Worm (Caenorhabditis elegans): ENCODE data around the gene F32H5.1.

Gene F32H5.1

DNA sequence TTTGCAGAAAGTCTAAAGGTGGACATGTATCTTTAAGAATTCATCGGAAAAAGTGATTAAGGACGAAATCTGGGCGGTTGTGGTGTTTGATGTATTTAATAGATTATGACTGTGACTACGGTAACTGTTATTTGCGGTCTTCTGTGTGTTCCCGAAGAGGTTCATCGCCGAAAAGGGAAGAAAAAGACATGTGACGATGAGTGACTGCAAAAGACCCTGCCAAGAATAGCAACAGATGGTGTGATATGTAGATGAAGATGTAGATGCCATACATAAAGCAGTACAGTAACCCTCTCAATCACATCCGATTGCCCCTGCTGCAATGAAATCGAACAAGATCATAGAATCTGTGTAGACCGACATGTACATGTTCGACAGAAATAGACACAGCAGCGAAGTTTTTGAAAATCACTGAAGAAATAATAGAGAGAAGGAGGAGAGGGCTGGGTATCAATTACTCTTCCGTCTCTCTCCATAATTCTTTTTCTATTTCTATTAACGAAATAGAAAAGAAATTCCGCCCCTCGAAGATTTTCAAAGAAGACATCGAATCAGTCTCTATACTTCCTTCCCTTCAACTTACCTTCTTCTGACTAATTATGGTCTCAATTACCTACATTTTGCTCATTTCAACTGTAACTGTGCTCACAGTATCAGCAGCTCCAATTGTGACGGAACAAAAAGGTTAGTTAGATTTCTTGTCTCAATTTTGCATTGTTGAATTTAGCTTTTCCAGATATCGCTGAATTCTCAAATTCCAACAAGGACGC is 1.2 kb upstream of the F32H5.1 start, which contains the start of gene F32H5.3:
TSS of gene F32H5.3 (plus strand) at position 513 of the 770 bp plus-strand sequence.
- no peak for TF ChIP-seq ets-4 (GFP tag; optimal IDR thresholded peaks at IDR 0.05)
- no peak for TF ChIP-seq F39B2.1 (GFP tag; IDR thresholded peaks at IDR 0.05)
- no peak for TF ChIP-seq ama-1 (optimal IDR thresholded peaks at IDR 0.05)
- no peak for TF ChIP-seq ama-1 (GFP tag; optimal IDR thresholded peaks at IDR 0.05)
- TF ChIP-seq let-526 (GFP tag; IDR thresholded peaks at IDR 0.05) = no peak
- no peak for TF ChIP-seq nfya-1 (tag; optimal IDR thresholded peaks at IDR 0.05; ENCODE audit: borderline replicate concordance, insufficient read depth)

DNA sequence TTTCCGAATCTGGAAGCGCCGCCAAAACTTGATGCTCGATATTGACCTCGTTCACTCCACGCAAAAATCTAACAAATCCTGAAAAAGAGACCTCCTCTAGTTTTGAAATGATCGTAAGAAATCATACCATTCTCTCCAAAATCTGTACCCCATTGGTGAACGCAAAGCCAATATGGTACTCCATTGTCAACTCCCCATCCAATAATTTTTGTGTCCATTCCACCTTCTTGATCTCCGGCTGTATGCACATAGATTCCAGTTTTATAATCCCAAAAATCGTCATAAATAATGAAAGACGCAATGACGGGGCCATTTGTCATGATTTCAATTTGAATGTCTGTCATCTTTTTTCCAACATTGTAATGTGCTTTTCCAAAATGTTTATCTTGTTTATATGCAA is 1.6 kb downstream of the F32H5.1 start:
- TF ChIP-seq rec-8 (tag; optimal IDR thresholded peaks at IDR 0.05) (no peak), F37B4.10 (GFP tag; IDR thresholded peaks at IDR 0.05) (no peak), snpc-4 (GFP tag; optimal IDR thresholded peaks at IDR 0.05) (no peak), snpc-4 (tag; optimal IDR thresholded peaks at IDR 0.05) (no peak), madf-6 (GFP tag; IDR thresholded peaks at IDR 0.05) (no peak), F57C9.4 (tag; optimal IDR thresholded peaks at IDR 0.05) (no peak), him-1 (tag; optimal IDR thresholded peaks at IDR 0.05) (no peak), tbp1 (GFP tag; optimal IDR thresholded peaks at IDR 0.05) (no peak), ceh-91 (GFP tag; IDR thresholded peaks at IDR 0.05) (no peak), Y67H2A.10 (GFP tag; conservative IDR thresholded peaks at IDR 0.05) (no peak), die-1 (tag; optimal IDR thresholded peaks at IDR 0.05) (no peak), T26A5.8 (tag; optimal IDR thresholded peaks at IDR 0.05) (no peak), ceh-27 (GFP tag; optimal IDR thresholded peaks at IDR 0.05) (no peak), egl-18 (GFP tag; IDR thresholded peaks at IDR 0.05) (no peak), dpl-1 (GFP tag; optimal IDR thresholded peaks at IDR 0.05) (no peak), lin-54 (GFP tag; optimal IDR thresholded peaks at IDR 0.05) (no peak), aptf-2 (GFP tag; conservative IDR thresholded peaks at IDR 0.05) (no peak), C06A6.2 (GFP tag; conservative IDR thresholded peaks at IDR 0.05) (no peak)

DNA sequence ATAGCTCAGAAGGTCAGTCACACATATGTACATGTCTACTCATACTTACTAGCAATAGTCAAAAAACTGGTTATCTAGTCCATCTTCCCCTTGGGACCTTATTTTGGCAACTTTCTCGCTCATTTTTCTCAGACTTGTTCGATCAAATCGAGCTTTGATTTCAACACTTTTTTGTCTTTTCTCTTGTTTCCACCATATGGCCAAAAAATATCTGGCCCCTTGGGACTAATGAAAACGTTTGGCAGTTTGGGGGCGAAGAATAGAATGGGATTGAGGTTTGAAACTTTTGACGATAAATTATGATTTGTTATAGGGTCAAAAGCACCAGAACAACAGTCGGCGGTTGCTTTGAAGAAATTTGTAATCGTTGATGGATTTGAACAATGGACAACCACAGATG is 5.4 kb downstream of the F32H5.1 start:
- TF ChIP-seq F49E8.2 (tag; optimal IDR thresholded peaks at IDR 0.05; ENCODE audit: insufficient read depth) = no peak
- TF ChIP-seq F37B4.10 (GFP tag; IDR thresholded peaks at IDR 0.05) = 0 out of 2 replicates have a peak, but pooled peaks have one; percentile 62
- TF ChIP-seq mel-28 (tag; optimal IDR thresholded peaks at IDR 0.05; ENCODE audit: borderline replicate concordance) = no peak
- no peak for TF ChIP-seq tbx-9 (tag; optimal IDR thresholded peaks at IDR 0.05; ENCODE audit: borderline replicate concordance)
- no peak for TF ChIP-seq bed-1 (GFP tag; IDR thresholded peaks at IDR 0.05)
- TF ChIP-seq rpc-1 (optimal IDR thresholded peaks at IDR 0.05) = no peak
- TF ChIP-seq rpc-1 (tag; optimal IDR thresholded peaks at IDR 0.05) = no peak
- TF ChIP-seq attf-6 (GFP tag; IDR thresholded peaks at IDR 0.05) = no peak

DNA sequence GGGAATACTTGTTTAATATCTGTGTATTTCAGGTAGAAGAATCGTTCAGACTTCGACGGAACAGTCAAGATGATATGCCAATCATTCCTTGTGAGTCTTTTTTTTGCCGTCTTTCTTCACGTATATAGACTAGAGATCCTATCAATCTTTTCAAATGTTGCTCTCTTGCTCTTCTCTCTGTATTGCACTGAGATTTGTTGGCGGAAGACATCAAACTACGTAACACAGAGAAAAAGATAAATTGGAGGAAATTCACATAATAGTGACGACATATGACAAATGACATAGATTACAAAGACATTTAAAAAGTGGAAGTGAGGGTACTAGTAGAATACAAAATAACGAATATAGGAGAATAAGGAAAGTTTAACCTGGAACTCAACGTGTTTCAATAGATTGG is 6.1 kb downstream of the F32H5.1 start:
- TF ChIP-seq madf-10 (tag; optimal IDR thresholded peaks at IDR 0.05) = no peak
- TF ChIP-seq ZK185.1 (tag; optimal IDR thresholded peaks at IDR 0.05; ENCODE audit: poor library complexity, severe bottlenecking) = no peak
- TF ChIP-seq hrde-1 (tag; optimal IDR thresholded peaks at IDR 0.05; ENCODE audit: borderline replicate concordance) = no peak
- no peak for TF ChIP-seq F57A8.1 (GFP tag; optimal IDR thresholded peaks at IDR 0.05)
- TF ChIP-seq K11D2.4 (GFP tag; IDR thresholded peaks at IDR 0.05) = no peak
- TF ChIP-seq nhr-27 (tag; optimal IDR thresholded peaks at IDR 0.05) = no peak
- no peak for TF ChIP-seq mxl-1 (tag; optimal IDR thresholded peaks at IDR 0.05)
- TF ChIP-seq aptf-3 (GFP tag; IDR thresholded peaks at IDR 0.05) = no peak
- TF ChIP-seq ztf-3 (GFP tag; optimal IDR thresholded peaks at IDR 0.05) = no peak
- no peak for TF ChIP-seq ceh-40 (GFP tag; IDR thresholded peaks at IDR 0.05)
- no peak for TF ChIP-seq nhr-80 (tag; optimal IDR thresholded peaks at IDR 0.05)
- TF ChIP-seq lin-26 (GFP tag; IDR thresholded peaks at IDR 0.05) = no peak
- no peak for TF ChIP-seq B0261.1 (tag; optimal IDR thresholded peaks at IDR 0.05)
- TF ChIP-seq somi-1 (GFP tag; optimal IDR thresholded peaks at IDR 0.05) = no peak
- no peak for TF ChIP-seq ekl-4 (GFP tag; IDR thresholded peaks at IDR 0.05)
